3 worm cellular contexts compared by ENCODE assay signal in genomic region chrIII:12273598-12274090, ce11.
A peak's percentile ranks its signal among the peaks of the same experiment; 100 is the strongest.
TF ChIP-seq lines count a peak whose summit lies in the region.

TSS of gene Y75B8A.24 (minus strand) at chrIII:12273752.
TSS of gene Y75B8A.25 (plus strand) at chrIII:12274040.

TF ChIP-seq in whole organism, L2 larva, 48 proteins besides CTCF, POLR2A, EP300 and RAD21 (continued from another document):
- TF ChIP-seq unc-55 (GFP tag; optimal IDR thresholded peaks at IDR 0.05; lab: Kevin White, UChicago) (peak; percentile 80), ztf-1 (GFP tag; conservative IDR thresholded peaks at IDR 0.05; lab: Robert Waterston, UW) (no peak)

TF ChIP-seq in whole organism, L4 larva, 104 proteins besides CTCF, POLR2A, EP300 and RAD21 (continued from another document):
- TF ChIP-seq arid-1 (GFP tag; conservative IDR thresholded peaks at IDR 0.05; lab: Robert Waterston, UW) (0 out of 2 replicates have a peak, but pooled peaks have one; percentile 59), F49E8.2 (tag; optimal IDR thresholded peaks at IDR 0.05; lab: Kevin White, UChicago; ENCODE audit: borderline replicate concordance) (peak; percentile 40), dpl-1 (GFP tag; optimal IDR thresholded peaks at IDR 0.05; lab: Kevin White, UChicago) (peak; percentile 76), ceh-20 (GFP tag; IDR thresholded peaks at IDR 0.05; lab: Robert Waterston, UW) (peak; percentile 68; the same call in 1 of the 2 replicates), unc-130 (GFP tag; optimal IDR thresholded peaks at IDR 0.05; lab: Kevin White, UChicago) (peak; percentile 66), vab-7 (GFP tag; IDR thresholded peaks at IDR 0.05; lab: Robert Waterston, UW) (no peak), lsy-2 (tag; optimal IDR thresholded peaks at IDR 0.05; lab: Kevin White, UChicago) (peak in 1 of 2 experiments; percentile 82), lin-13 (GFP tag; optimal IDR thresholded peaks at IDR 0.05; lab: Kevin White, UChicago) (peak; percentile 15), pqm-1 (tag; optimal IDR thresholded peaks at IDR 0.05; lab: Kevin White, UChicago) (no peak), lin-38 (GFP tag; IDR thresholded peaks at IDR 0.05; lab: Robert Waterston, UW) (peak; percentile 78), duxl-1 (tag; optimal IDR thresholded peaks at IDR 0.05; lab: Kevin White, UChicago; ENCODE audit: poor library complexity) (peak; percentile 79), nhr-77 (tag; optimal IDR thresholded peaks at IDR 0.05; lab: Kevin White, UChicago) (no peak), pha-4 (GFP tag; IDR thresholded peaks at IDR 0.05; lab: Robert Waterston, UW) (peak; percentile 29; the same call in 1 of the 2 replicates), pha-4 (tag; optimal IDR thresholded peaks at IDR 0.05; lab: Kevin White, UChicago) (no peak), Y48G9A.11 (GFP tag; IDR thresholded peaks at IDR 0.05; lab: Robert Waterston, UW) (peak; percentile 81), madf-5 (GFP tag; IDR thresholded peaks at IDR 0.05; lab: Robert Waterston, UW) (peak in 1 of 2 experiments; percentile 20; a peak in 1 of 4 replicates), dve-1 (tag; optimal IDR thresholded peaks at IDR 0.05; lab: Kevin White, UChicago; ENCODE audit: insufficient read depth) (peak; percentile 44), mdl-1 (tag; optimal IDR thresholded peaks at IDR 0.05; lab: Kevin White, UChicago) (no peak), mep-1 (tag; optimal IDR thresholded peaks at IDR 0.05; lab: Kevin White, UChicago) (peak; percentile 26)

TF ChIP-seq in whole organism, late embryonic, 69 proteins besides CTCF, POLR2A, EP300 and RAD21 (continued from another document):
- TF ChIP-seq ceh-6 (GFP tag; optimal IDR thresholded peaks at IDR 0.05; lab: Kevin White, UChicago), result no peak
- no peak for TF ChIP-seq pax-1 (tag; optimal IDR thresholded peaks at IDR 0.05; lab: Kevin White, UChicago)
- no peak for TF ChIP-seq sox-2 (GFP tag; IDR thresholded peaks at IDR 0.05; lab: Robert Waterston, UW)
- no peak for TF ChIP-seq dve-1 (tag; optimal IDR thresholded peaks at IDR 0.05; lab: Kevin White, UChicago)
- peak; percentile 29 for TF ChIP-seq lim-6 (tag; optimal IDR thresholded peaks at IDR 0.05; lab: Kevin White, UChicago)
- TF ChIP-seq fkh-6 (tag; optimal IDR thresholded peaks at IDR 0.05; lab: Kevin White, UChicago), result peak; percentile 18
- TF ChIP-seq ttx-3 (tag; optimal IDR thresholded peaks at IDR 0.05; lab: Kevin White, UChicago), result no peak
- no peak for TF ChIP-seq pqm-1 (tag; optimal IDR thresholded peaks at IDR 0.05; lab: Kevin White, UChicago)
- TF ChIP-seq ahr-1 (tag; optimal IDR thresholded peaks at IDR 0.05; lab: Kevin White, UChicago), result no peak
- TF ChIP-seq lin-11 (tag; optimal IDR thresholded peaks at IDR 0.05; lab: Kevin White, UChicago), result no peak
- no peak for TF ChIP-seq fax-1 (tag; optimal IDR thresholded peaks at IDR 0.05; lab: Kevin White, UChicago)
- TF ChIP-seq dmd-4 (tag; optimal IDR thresholded peaks at IDR 0.05; lab: Kevin White, UChicago; ENCODE audit: borderline replicate concordance), result no peak
- no peak for TF ChIP-seq ceh-14 (tag; optimal IDR thresholded peaks at IDR 0.05; lab: Kevin White, UChicago)
- TF ChIP-seq tbx-7 (tag; optimal IDR thresholded peaks at IDR 0.05; lab: Kevin White, UChicago), result peak; percentile 65
- TF ChIP-seq pros-1 (tag; optimal IDR thresholded peaks at IDR 0.05; lab: Kevin White, UChicago), result no peak
- TF ChIP-seq tbx-2 (tag; optimal IDR thresholded peaks at IDR 0.05; lab: Kevin White, UChicago), result peak; percentile 78
- peak; percentile 71 for TF ChIP-seq ceh-2 (tag; optimal IDR thresholded peaks at IDR 0.05; lab: Kevin White, UChicago)
- peak; percentile 85 for TF ChIP-seq ets-4 (tag; optimal IDR thresholded peaks at IDR 0.05; lab: Kevin White, UChicago)
- no peak for TF ChIP-seq unc-86 (tag; optimal IDR thresholded peaks at IDR 0.05; lab: Kevin White, UChicago)
- TF ChIP-seq pha-4 (tag; optimal IDR thresholded peaks at IDR 0.05; lab: Kevin White, UChicago), result no peak
- TF ChIP-seq F13H6.1 (tag; optimal IDR thresholded peaks at IDR 0.05; lab: Kevin White, UChicago), result no peak
- TF ChIP-seq C38D4.7 (GFP tag; optimal IDR thresholded peaks at IDR 0.05; lab: Kevin White, UChicago), result no peak
- TF ChIP-seq pag-3 (tag; optimal IDR thresholded peaks at IDR 0.05; lab: Kevin White, UChicago; ENCODE audit: borderline replicate concordance), result no peak
- no peak for TF ChIP-seq syd-9 (tag; optimal IDR thresholded peaks at IDR 0.05; lab: Kevin White, UChicago)
- TF ChIP-seq odd-2 (tag; optimal IDR thresholded peaks at IDR 0.05; lab: Kevin White, UChicago), result no peak
